Fruit fly (Drosophila melanogaster): Measurements from ENCODE around the gene IP3K1.

Gene IP3K1

dm6 chr2L:9757990-9758814, 24.0 kb upstream of the IP3K1 start, which contains the start of gene zf30C (continued):
- TF ChIP-seq CG17912 (GFP tag; optimal IDR thresholded peaks at IDR 0.05) (no peak), h (optimal IDR thresholded peaks at IDR 0.05) (no peak), tna (GFP tag; IDR thresholded peaks at IDR 0.05; ENCODE audit: partially characterized antibody) (no peak), CG3163 (GFP tag; optimal IDR thresholded peaks at IDR 0.05) (peak; percentile 79), Lhr (GFP tag; optimal IDR thresholded peaks at IDR 0.05) (peak; percentile 69), ATbp (GFP tag; optimal IDR thresholded peaks at IDR 0.05) (peak; percentile 80), CG42726 (GFP tag; IDR thresholded peaks at IDR 0.05; ENCODE audit: partially characterized antibody) (peak; percentile 57; the same call in 1 of the 2 replicates), run (tag; optimal IDR thresholded peaks at IDR 0.05) (peak; percentile 31), Ets97D (GFP tag; optimal IDR thresholded peaks at IDR 0.05) (peak; percentile 75), bowl (GFP tag; IDR thresholded peaks at IDR 0.05) (peak; percentile 39; the same call in 1 of the 2 replicates), CG1603 (tag; optimal IDR thresholded peaks at IDR 0.05) (peak; percentile 75), CG8388 (GFP tag; optimal IDR thresholded peaks at IDR 0.05) (peak; percentile 65), CG14050 (GFP tag; IDR thresholded peaks at IDR 0.05) (peak; percentile 57; the same call in 2 of the 3 replicates), nerfin-1 (tag; optimal IDR thresholded peaks at IDR 0.05) (no peak), CG3995 (GFP tag; optimal IDR thresholded peaks at IDR 0.05) (peak; percentile 25), CG2889 (GFP tag; IDR thresholded peaks at IDR 0.05) (peak; percentile 76), Bdp1 (GFP tag; optimal IDR thresholded peaks at IDR 0.05) (peak; percentile 71), ham (GFP tag; IDR thresholded peaks at IDR 0.05) (0 out of 2 replicates have a peak, but pooled peaks have one; percentile 23), CG9727 (GFP tag; optimal IDR thresholded peaks at IDR 0.05) (peak; percentile 68), Lpt (GFP tag; optimal IDR thresholded peaks at IDR 0.05) (no peak), nerfin-2 (GFP tag; IDR thresholded peaks at IDR 0.05; ENCODE audit: partially characterized antibody) (0 out of 2 replicates have a peak, but pooled peaks have one; percentile 30), CG13287 (GFP tag; IDR thresholded peaks at IDR 0.05; ENCODE audit: partially characterized antibody) (peak; percentile 66), sug (tag; optimal IDR thresholded peaks at IDR 0.05) (peak; percentile 87), CG30020 (tag; optimal IDR thresholded peaks at IDR 0.05) (peak; percentile 37), phol (tag; optimal IDR thresholded peaks at IDR 0.05) (peak; percentile 63), CG33213 (GFP tag; optimal IDR thresholded peaks at IDR 0.05) (peak; percentile 84), Mrtf (GFP tag; IDR thresholded peaks at IDR 0.05) (peak; percentile 84), fru (optimal IDR thresholded peaks at IDR 0.05) (peak; percentile 57), wor (GFP tag; IDR thresholded peaks at IDR 0.05) (peak; percentile 54; the same call in 1 of the 2 replicates), hb (GFP tag; IDR thresholded peaks at IDR 0.05; ENCODE audit: partially characterized antibody) (no peak), BEAF-32 (GFP tag; optimal IDR thresholded peaks at IDR 0.05) (peak; percentile 55), schlank (tag; optimal IDR thresholded peaks at IDR 0.05) (peak; percentile 78), NC2α (GFP tag; optimal IDR thresholded peaks at IDR 0.05) (peak; percentile 76), CG34422 (GFP tag; IDR thresholded peaks at IDR 0.05) (peak; percentile 87), CG10979 (tag; optimal IDR thresholded peaks at IDR 0.05) (peak; percentile 54), zfh2 (GFP tag; optimal IDR thresholded peaks at IDR 0.05) (peak; percentile 95), CG2129 (GFP tag; IDR thresholded peaks at IDR 0.05; ENCODE audit: partially characterized antibody) (no peak), D (optimal IDR thresholded peaks at IDR 0.05) (peak; percentile 7), D (GFP tag; optimal IDR thresholded peaks at IDR 0.05) (peak; percentile 72), CG18476 (GFP tag; optimal IDR thresholded peaks at IDR 0.05) (peak; percentile 47), Eip74EF (GFP tag; optimal IDR thresholded peaks at IDR 0.05) (peak in 1 of 2 experiments; percentile 57), Hr51 (GFP tag; optimal IDR thresholded peaks at IDR 0.05) (peak; percentile 61 to 92), CG8089 (GFP tag; optimal IDR thresholded peaks at IDR 0.05) (peak; percentile 78), CG8359 (GFP tag; optimal IDR thresholded peaks at IDR 0.05; ENCODE audit: borderline replicate concordance) (peak; percentile 38), HmgD (GFP tag; optimal IDR thresholded peaks at IDR 0.05) (peak; percentile 90), abd-A (tag; optimal IDR thresholded peaks at IDR 0.05) (peak; percentile 16), Dbx (GFP tag; IDR thresholded peaks at IDR 0.05) (peak; percentile 89), wdn (GFP tag; IDR thresholded peaks at IDR 0.05) (peak; percentile 48; the same call in 1 of the 2 replicates)
